Fruit fly (Drosophila melanogaster): ENCODE data around the gene Wdr82.
A peak's percentile ranks its signal among the peaks of the same experiment; 100 is the strongest.

DNA sequence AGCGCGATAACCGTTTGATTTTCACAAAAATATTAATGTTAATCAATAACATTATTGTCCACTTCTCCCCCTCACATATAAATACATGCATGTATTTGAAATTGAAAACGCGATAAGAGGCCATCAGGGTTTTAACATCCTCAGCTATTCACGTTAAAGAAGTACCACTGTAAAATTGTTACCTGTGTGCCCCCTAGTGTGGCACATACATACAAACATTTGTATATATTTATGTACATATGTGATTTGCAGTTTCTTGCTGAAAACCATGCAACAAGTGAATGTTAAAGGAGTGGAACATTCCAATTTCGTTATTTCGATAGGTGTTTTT is 11.3 kb upstream of the Wdr82 start:
- no peak for TF ChIP-seq CG15073 (GFP tag; optimal IDR thresholded peaks at IDR 0.05)
- no peak for TF ChIP-seq CG14965 (GFP tag; optimal IDR thresholded peaks at IDR 0.05; ENCODE audit: borderline replicate concordance)
- TF ChIP-seq unpg (GFP tag; optimal IDR thresholded peaks at IDR 0.05), result no peak
- no peak for TF ChIP-seq CG7786 (GFP tag; optimal IDR thresholded peaks at IDR 0.05)
- TF ChIP-seq HLH4C (GFP tag; IDR thresholded peaks at IDR 0.05; ENCODE audit: partially characterized antibody), result no peak
- TF ChIP-seq insv (GFP tag; optimal IDR thresholded peaks at IDR 0.05), result peak in 1 of 2 experiments; percentile 67
- no peak for TF ChIP-seq CG12104 (GFP tag; optimal IDR thresholded peaks at IDR 0.05)
- TF ChIP-seq CG10321 (GFP tag; IDR thresholded peaks at IDR 0.05), result no peak
- TF ChIP-seq CG8944 (GFP tag; optimal IDR thresholded peaks at IDR 0.05), result no peak
- TF ChIP-seq Ravus (GFP tag; IDR thresholded peaks at IDR 0.05), result no peak
- TF ChIP-seq fd3F (GFP tag; optimal IDR thresholded peaks at IDR 0.05), result no peak

Measured in whole organism, embryonic.